Fruit fly (Drosophila melanogaster) whole organism, adult: Measurements from ENCODE around the gene unk.

Experiments
- CG12768 ChIP-seq: fragments of 200-800 bp; sonication (Bioruptor generic); optimal IDR thresholded peaks from 2 replicates; lab custom pipeline; 2017; ENCODE audit warnings: missing biosample characterization, missing genetic modification characterization, mild to moderate bottlenecking, moderate library complexity, missing genetic modification reagents
- CG33017 ChIP-seq: fragments of 200-800 bp; sonication (Bioruptor generic); optimal IDR thresholded peaks from 2 replicates; lab custom pipeline; 2018; ENCODE audit warnings: missing biosample characterization, mild to moderate bottlenecking, missing genetic modification characterization, moderate library complexity
- CG5204 ChIP-seq: fragments of 200-800 bp; sonication (Bioruptor generic); optimal IDR thresholded peaks from 2 replicates; lab custom pipeline; 2016; ENCODE audit warnings: missing biosample characterization, missing genetic modification characterization
- CG7045 ChIP-seq: fragments of 200-800 bp; sonication (Bioruptor generic); optimal IDR thresholded peaks from 2 replicates; lab custom pipeline; 2017; ENCODE audit warnings: missing biosample characterization, mild to moderate bottlenecking, missing genetic modification characterization
- CG7101 ChIP-seq: fragments of 200-800 bp; sonication (Bioruptor generic); optimal IDR thresholded peaks from 2 replicates; lab custom pipeline; 2018; ENCODE audit warnings: missing biosample characterization, mild to moderate bottlenecking, missing genetic modification characterization, moderate library complexity
- Hr96 ChIP-seq: fragments of 200-800 bp; sonication (Bioruptor generic); optimal IDR thresholded peaks from 2 replicates; lab custom pipeline; 2016; ENCODE audit warnings: missing biosample characterization, missing genetic modification characterization
- Mnt ChIP-seq: fragments of 200-800 bp; sonication (Bioruptor generic); optimal IDR thresholded peaks from 2 replicates; lab custom pipeline; 2016; ENCODE audit warnings: missing biosample characterization, mild to moderate bottlenecking, missing genetic modification characterization
- bab1 ChIP-seq: fragments of 200-800 bp; sonication (Bioruptor generic); optimal IDR thresholded peaks from 3 replicates; lab custom pipeline; 2019; ENCODE audit warnings: missing biosample characterization, mild to moderate bottlenecking, missing genetic modification characterization, moderate library complexity
- cnc ChIP-seq, 2 experiments: fragments of >200 bp; optimal IDR thresholded peaks; 2 replicates each; lab custom pipeline; 2017
- kay ChIP-seq: fragments of 200-800 bp; sonication (Bioruptor generic); peaks from one replicate; lab custom pipeline; 2016; ENCODE audit warnings: missing biosample characterization, missing genetic modification characterization, borderline replicate concordance
- ovo ChIP-seq: fragments of 200-800 bp; sonication (Bioruptor generic); optimal IDR thresholded peaks from 2 replicates; lab custom pipeline; 2016; ENCODE audit warnings: missing biosample characterization, missing genetic modification characterization
- pad ChIP-seq: fragments of 200-800 bp; sonication (Bioruptor generic); optimal IDR thresholded peaks from 3 replicates; lab custom pipeline; 2017; ENCODE audit warnings: missing biosample characterization, missing genetic modification characterization, mild to moderate bottlenecking, moderate library complexity, missing genetic modification reagents
- tj ChIP-seq: fragments of 200-800 bp; sonication (Bioruptor generic); optimal IDR thresholded peaks from 3 replicates; lab custom pipeline; 2017; ENCODE audit warnings: missing biosample characterization, mild to moderate bottlenecking, missing genetic modification characterization, moderate library complexity

dm6 chr3R:23180980-23181630, 23.4 kb upstream of the unk start:
- TF ChIP-seq tj (GFP tag; lab: Kevin White, UChicago), result no peak
- TF ChIP-seq CG7101 (tag; lab: Kevin White, UChicago), result peak; percentile 43
- TF ChIP-seq kay (GFP tag; lab: Kevin White, UChicago), result no peak
- no peak for TF ChIP-seq pad (GFP tag; lab: Kevin White, UChicago)
- no peak for TF ChIP-seq Mnt (GFP tag; lab: Kevin White, UChicago)
- TF ChIP-seq CG7045 (GFP tag; lab: Kevin White, UChicago), result no peak
- peak; percentile 49 for TF ChIP-seq CG33017 (tag; lab: Kevin White, UChicago)
- no peak for TF ChIP-seq CG5204
- no peak for TF ChIP-seq bab1 (GFP tag; lab: Kevin White, UChicago)
- TF ChIP-seq ovo (GFP tag; lab: Kevin White, UChicago), result no peak
- TF ChIP-seq CG12768 (GFP tag; lab: Kevin White, UChicago), result no peak
- no peak for TF ChIP-seq Hr96 (GFP tag; lab: Kevin White, UChicago)
- TF ChIP-seq cnc (optimal IDR thresholded peaks at IDR 0.05; lab: Kevin White, UChicago), result no peak
